Worm (Caenorhabditis elegans): ENCODE results near the gene ilkp-1.

ce11 chrII:11088137-11088536 is 38.1 kb downstream of the ilkp-1 start:
- TF ChIP-seq F13C5.2 (tag; optimal IDR thresholded peaks at IDR 0.05) (no peak), ama-1 (optimal IDR thresholded peaks at IDR 0.05) (no peak), sea-1 (GFP tag; conservative IDR thresholded peaks at IDR 0.05) (no peak), tra-4 (tag; optimal IDR thresholded peaks at IDR 0.05) (no peak), flt-1 (GFP tag; IDR thresholded peaks at IDR 0.05) (no peak), ceh-36 (tag; optimal IDR thresholded peaks at IDR 0.05) (no peak), pes-1 (GFP tag; IDR thresholded peaks at IDR 0.05) (no peak), tbx-11 (GFP tag; IDR thresholded peaks at IDR 0.05) (no peak), hmg-4 (GFP tag; optimal IDR thresholded peaks at IDR 0.05) (no peak), scrt-1 (GFP tag; IDR thresholded peaks at IDR 0.05) (0 out of 2 replicates have a peak, but pooled peaks have one; percentile 18), ceh-13 (GFP tag; optimal IDR thresholded peaks at IDR 0.05) (no peak), tbx-37 (GFP tag; conservative IDR thresholded peaks at IDR 0.05) (no peak)

All from whole organism, early embryonic.